Fruit fly (Drosophila melanogaster) whole organism: ENCODE data around the gene sdk.

ENCODE experiments used
- CG8478 ChIP-seq: fragments of >200 bp; optimal IDR thresholded peaks from 2 replicates; lab custom pipeline; 2018; ENCODE audit warnings: inconsistent platforms
- Dll ChIP-seq: fragments of >200 bp; optimal IDR thresholded peaks from 2 replicates; lab custom pipeline; 2017
- EcR ChIP-seq, 2 experiments: fragments of >200 bp; optimal IDR thresholded peaks; 2 replicates each; lab custom pipeline; 2017; ENCODE audit warnings: missing biosample characterization in 2 of 2, missing genetic modification characterization in 2 of 2, missing genetic modification reagents in 2 of 2
- pan ChIP-seq: fragments of >200 bp; optimal IDR thresholded peaks from 2 replicates; lab custom pipeline; 2017
- psq ChIP-seq: fragments of >200 bp; optimal IDR thresholded peaks from 2 replicates; lab custom pipeline; 2017
- usp ChIP-seq: fragments of >200 bp; optimal IDR thresholded peaks from 2 replicates; lab custom pipeline; 2017; ENCODE audit warnings: missing biosample characterization, missing genetic modification characterization, mixed read lengths

Gene sdk

DNA sequence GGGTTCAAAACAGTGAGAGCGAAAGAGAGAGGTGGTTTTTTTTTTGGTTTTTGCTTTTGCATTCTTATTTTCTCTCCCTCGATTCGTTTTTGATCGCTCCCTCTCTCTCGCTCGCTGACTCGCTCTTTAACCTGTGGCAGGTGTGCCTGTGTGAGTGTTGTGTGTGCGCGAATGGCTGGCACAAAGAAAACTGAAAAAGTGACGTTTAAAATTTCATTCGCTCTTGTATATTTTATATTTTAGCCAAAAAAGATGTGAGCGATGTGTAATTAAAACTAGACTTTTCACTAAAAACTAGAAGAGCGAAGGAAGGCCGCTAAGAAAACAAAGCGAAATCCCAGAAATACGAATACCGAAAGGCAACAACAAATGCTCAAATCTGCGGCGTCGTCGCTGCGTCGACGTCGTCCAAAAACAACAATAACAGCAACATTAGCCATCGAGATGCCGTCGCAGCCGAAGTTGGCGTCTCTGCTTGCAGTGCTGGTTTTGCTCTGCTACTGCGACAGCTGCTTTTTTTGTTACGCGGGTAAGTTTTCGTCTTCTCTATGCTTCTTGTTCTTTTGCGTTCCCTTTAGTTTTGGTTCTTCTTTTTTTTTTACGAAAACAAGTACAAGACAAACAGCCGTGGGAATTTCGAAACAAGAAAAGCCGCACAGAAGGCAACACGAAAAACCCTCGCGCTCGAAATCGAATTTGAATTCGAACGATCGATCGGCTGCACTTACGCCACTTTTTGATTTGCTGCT is 870 bp downstream of the sdk start:
- TF ChIP-seq pan (lab: Kevin White, UChicago) (no peak), usp (GFP tag; lab: Kevin White, UChicago) (no peak), EcR (GFP tag; optimal IDR thresholded peaks at IDR 0.05; lab: Kevin White, UChicago) (no peak), psq (lab: Kevin White, UChicago) (no peak), CG8478 (lab: Kevin White, UChicago) (no peak), Dll (lab: Kevin White, UChicago) (no peak)

DNA sequence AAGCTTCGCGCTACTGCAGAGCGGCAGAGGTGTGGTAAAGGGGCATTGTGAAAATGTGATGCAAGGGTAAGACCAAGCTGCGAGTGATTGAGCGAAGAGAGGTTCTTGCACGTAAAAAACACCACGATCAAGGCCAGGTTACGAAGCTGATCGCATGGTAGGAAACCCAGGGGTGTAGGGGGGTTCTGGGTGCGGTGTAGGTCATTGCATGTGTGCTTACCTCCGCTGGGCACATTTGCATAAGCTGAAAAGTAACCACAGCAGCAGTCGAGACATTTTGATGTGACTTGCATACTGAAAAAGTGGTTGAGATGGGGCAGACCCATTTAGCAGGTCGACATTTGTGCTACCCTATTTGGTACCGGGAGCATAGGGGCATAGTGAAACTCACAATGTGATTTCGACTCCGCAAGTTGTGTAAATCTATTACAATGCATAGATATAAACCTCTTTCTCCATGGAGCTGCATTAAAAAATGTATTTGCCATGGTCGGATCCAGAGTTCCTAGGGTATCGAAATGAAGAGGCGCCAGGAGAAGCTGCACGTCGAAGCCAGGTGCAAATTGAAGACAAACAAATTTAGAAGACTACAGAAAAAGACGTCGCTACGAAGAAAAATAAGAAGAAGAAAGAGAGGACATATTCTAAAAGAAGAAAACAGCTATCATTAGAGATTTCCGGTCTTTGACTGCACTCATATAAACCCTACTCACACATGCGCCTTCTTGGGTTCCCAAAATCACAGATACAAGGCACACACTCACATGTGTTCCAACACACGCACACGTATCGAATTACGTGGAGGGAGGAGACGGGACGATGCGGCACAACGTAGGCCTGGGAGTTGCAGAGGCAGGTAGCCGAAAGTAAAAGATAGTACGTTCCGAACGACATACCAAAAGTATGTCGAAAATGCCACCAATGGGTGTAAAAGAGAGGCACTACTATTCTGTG is 6.5 kb downstream of the sdk start:
- TF ChIP-seq Dll (lab: Kevin White, UChicago), result no peak
- TF ChIP-seq usp (GFP tag; lab: Kevin White, UChicago), result no peak
- TF ChIP-seq pan (lab: Kevin White, UChicago), result peak; percentile 24
- peak in 1 of 2 experiments; percentile 50 for TF ChIP-seq EcR (GFP tag; optimal IDR thresholded peaks at IDR 0.05; lab: Kevin White, UChicago)
- TF ChIP-seq psq (lab: Kevin White, UChicago), result no peak

DNA sequence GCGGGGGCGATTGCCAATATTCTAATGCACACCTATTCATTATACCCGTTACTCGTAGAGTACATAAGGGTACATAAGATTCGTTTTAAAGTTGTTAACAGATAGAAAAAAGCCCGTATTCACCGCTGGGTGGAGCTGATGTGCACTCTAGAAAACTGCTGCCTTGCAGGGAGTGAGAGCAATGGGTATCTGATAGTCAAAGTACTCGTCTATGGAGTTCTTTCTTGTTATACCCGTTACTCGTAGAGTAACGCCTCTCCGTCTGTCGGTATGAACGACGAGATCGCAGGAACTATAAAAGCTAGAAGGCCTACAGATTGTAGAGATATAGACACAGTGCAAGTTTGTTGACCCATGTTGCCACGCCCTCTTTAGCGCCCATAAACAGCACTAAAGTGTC is 7.3 kb downstream of the sdk start:
- TF ChIP-seq pan (lab: Kevin White, UChicago) (no peak), Dll (lab: Kevin White, UChicago) (no peak), psq (lab: Kevin White, UChicago) (no peak), EcR (GFP tag; optimal IDR thresholded peaks at IDR 0.05; lab: Kevin White, UChicago) (no peak), usp (GFP tag; lab: Kevin White, UChicago) (no peak), CG8478 (lab: Kevin White, UChicago) (no peak)

DNA sequence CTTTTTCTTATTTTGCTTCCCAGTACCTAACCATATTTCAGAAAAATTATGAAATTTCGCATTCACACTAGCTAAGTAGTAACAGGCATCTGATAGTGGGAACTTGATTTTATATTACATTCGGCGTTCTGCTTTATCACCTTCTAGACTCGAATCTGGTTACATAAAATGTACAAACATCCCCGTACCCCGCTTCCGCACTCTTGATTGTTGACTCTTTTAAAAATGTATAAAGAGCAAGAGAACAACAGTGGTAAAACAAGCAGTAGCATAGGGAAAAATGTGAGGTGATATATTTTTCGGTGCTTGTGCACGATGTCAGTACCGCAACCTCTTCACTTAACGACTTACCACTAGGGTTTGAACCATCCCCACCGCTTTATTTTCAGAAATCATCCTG is 7.7 kb downstream of the sdk start:
- TF ChIP-seq EcR (GFP tag; optimal IDR thresholded peaks at IDR 0.05; lab: Kevin White, UChicago) (no peak), CG8478 (lab: Kevin White, UChicago) (no peak), pan (lab: Kevin White, UChicago) (no peak), usp (GFP tag; lab: Kevin White, UChicago) (no peak), psq (lab: Kevin White, UChicago) (no peak), Dll (lab: Kevin White, UChicago) (no peak)

DNA sequence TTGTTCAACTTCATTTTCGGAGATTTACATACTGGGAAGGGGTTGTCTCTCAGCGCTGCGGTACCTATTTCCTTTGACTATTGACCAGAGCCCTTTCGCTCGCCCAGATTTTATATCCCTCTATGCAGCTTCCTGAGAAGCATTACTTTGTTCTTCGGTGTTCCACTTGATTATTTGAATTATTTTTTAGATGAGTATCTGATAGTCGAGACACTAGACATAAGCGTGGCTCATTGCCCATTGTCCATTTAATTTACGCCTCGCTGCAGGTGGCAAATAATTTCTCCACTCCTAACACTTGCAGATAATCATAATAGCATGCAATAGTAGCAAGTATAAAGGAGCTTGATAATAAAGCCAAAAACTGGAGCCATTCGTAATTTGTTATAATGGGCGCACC is 8.1 kb downstream of the sdk start:
- TF ChIP-seq CG8478 (lab: Kevin White, UChicago) (no peak), EcR (GFP tag; optimal IDR thresholded peaks at IDR 0.05; lab: Kevin White, UChicago) (no peak), Dll (lab: Kevin White, UChicago) (no peak)

DNA sequence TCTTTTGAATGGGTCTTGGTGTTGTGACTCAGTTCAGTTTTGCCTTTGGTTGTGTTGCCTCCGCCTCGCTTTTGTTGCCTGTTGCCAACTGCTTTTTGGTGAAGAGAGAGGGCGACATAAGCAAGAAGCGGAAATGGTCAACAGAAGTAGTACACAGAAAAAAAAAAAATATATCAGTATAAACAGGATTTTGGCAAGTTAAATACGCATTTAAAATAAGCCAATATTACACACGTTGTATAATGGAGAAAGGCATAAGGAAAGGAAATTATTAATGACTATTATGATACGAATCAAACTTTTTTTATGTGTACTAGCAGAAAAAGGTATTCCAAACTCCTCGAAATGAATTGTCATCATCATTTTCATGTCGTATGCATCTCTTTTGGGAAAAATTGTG is 9.4 kb downstream of the sdk start:
- TF ChIP-seq Dll (lab: Kevin White, UChicago) (no peak), CG8478 (lab: Kevin White, UChicago) (no peak), usp (GFP tag; lab: Kevin White, UChicago) (no peak)

DNA sequence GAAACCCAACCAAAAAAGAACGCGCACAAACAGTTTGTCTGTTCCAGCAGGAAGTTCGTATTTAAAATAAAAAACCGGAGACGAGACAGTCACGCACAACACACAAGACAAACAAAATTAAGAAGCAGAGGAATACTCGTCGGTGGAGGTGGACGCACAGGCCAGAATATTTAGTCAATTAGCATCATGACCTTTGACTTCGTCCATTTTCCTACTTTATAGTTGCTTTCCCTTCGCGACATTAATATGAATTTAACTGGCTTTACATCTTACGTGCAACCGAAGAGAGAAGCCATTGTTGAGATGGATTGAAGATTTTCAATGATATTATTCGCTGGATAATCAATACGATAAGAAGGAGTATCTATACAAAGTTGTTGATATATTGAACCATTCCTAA is 15.8 kb downstream of the sdk start:
- TF ChIP-seq CG8478 (lab: Kevin White, UChicago) (no peak), usp (GFP tag; lab: Kevin White, UChicago) (no peak), pan (lab: Kevin White, UChicago) (no peak), psq (lab: Kevin White, UChicago) (no peak), EcR (GFP tag; optimal IDR thresholded peaks at IDR 0.05; lab: Kevin White, UChicago) (no peak), Dll (lab: Kevin White, UChicago) (no peak)

DNA sequence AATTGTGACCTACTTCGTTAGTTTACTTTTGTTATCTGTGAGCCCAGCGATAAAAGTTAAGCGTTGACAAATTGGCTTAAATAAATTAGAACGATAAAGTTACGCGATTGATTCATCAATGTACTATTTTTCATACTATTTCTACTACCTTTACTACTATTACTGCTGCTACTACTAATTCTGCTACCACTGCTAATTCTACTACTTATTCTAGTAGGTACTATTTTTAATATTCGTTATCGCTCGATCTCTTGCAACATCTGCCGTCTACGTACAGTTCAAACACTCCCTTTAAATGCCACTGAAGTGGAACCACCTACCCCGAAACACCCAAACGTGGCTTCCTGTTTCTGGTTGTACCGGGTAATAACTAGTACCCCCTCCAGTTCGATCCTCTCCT is 22.9 kb downstream of the sdk start:
- TF ChIP-seq EcR (GFP tag; optimal IDR thresholded peaks at IDR 0.05; lab: Kevin White, UChicago) (no peak), psq (lab: Kevin White, UChicago) (no peak), usp (GFP tag; lab: Kevin White, UChicago) (no peak), pan (lab: Kevin White, UChicago) (no peak), Dll (lab: Kevin White, UChicago) (no peak)

DNA sequence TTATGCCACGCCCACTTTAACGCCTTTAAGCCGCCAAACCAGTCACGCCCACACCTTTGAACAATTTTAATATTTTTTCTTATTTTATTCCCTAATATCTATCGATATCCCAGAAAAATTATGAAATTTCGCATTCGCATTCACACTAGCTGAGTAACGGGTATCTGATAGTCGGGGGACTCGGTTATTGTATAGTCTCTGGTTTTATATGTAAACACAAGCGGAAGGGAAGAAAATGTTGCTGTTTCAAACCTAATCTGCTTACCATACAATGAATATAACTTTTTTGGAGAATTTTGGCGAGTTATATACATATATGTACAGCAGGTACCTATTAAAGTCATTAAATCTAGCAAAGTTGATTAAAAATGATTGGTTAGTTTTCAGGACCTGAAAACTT is 24.3 kb downstream of the sdk start:
- no peak for TF ChIP-seq EcR (GFP tag; optimal IDR thresholded peaks at IDR 0.05; lab: Kevin White, UChicago)

DNA sequence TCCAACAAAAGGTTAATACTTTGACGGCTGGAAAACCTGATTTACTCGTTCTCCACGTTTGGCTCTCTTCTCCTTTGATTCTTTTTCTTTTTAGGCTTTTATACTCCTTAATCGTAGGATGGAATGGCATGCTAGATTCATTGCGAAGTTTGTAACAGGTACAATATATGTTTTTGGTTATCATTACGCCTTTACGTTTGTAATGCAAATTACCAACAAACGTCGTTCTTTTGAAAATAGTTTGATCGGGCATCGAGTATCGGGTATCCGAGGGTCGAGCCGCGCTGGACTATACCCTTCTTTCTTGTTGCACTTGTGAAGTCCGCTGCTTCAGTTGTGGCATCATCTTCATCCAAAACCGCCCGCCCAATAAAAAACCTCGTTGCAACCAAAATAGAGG is 25.2 kb downstream of the sdk start:
- TF ChIP-seq CG8478 (lab: Kevin White, UChicago), result no peak
- TF ChIP-seq EcR (GFP tag; optimal IDR thresholded peaks at IDR 0.05; lab: Kevin White, UChicago), result no peak
- TF ChIP-seq psq (lab: Kevin White, UChicago), result no peak
- no peak for TF ChIP-seq usp (GFP tag; lab: Kevin White, UChicago)
- peak; percentile 77 for TF ChIP-seq pan (lab: Kevin White, UChicago)
- no peak for TF ChIP-seq Dll (lab: Kevin White, UChicago)

DNA sequence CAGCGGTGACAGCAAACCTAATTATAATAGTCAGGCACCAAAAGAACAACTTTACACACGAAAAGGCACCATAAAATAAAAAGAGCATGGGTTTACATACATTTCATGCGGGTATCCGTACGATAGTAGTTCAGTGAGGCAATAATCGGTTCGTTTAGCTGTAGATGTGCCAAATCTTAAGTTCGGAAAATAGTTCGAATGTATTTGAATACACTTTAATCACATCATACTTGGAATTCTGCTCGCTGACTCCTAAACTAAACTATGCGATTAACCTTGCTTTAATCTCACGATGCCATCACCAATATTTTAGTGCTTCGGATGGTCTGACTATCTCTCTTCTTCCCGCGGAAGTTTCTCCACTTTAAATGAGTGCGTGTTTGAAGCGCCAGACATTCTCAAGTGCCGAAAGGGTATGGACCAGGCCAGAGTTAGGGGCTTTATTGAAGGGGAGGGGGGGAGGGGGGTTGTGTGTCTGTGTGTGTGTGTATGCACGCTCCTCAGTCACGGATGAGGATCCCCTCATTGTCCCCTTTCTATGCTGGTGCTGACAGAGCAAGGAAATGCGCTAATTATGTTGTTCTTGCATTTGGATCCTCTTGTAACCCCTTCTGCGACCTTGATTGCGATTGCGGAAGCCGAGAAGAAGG is 26.7 kb downstream of the sdk start:
- no peak for TF ChIP-seq usp (GFP tag; lab: Kevin White, UChicago)
- no peak for TF ChIP-seq EcR (GFP tag; optimal IDR thresholded peaks at IDR 0.05; lab: Kevin White, UChicago)
- TF ChIP-seq pan (lab: Kevin White, UChicago), result no peak
- no peak for TF ChIP-seq psq (lab: Kevin White, UChicago)
- TF ChIP-seq CG8478 (lab: Kevin White, UChicago), result no peak
